Worm (Caenorhabditis elegans): ENCODE measurements around the gene fbxc-15.
A peak's percentile ranks its signal among the peaks of the same experiment; 100 is the strongest.
"Not testable (repeated sequence)": the region's sequence is repeated elsewhere in the genome, so short reads cannot be mapped to it uniquely, and the experiment has no call there.

The fbxc-15 gene

ce11 chrII:973999-974398 is 5.2 kb upstream of the fbxc-15 start, which contains the start of gene fbxc-14:
TSS of gene fbxc-14 (plus strand) at chrII:974299.
- TF ChIP-seq ztf-6 (GFP tag; IDR thresholded peaks at IDR 0.05): no peak
- TF ChIP-seq snpc-1.3 (tag; optimal IDR thresholded peaks at IDR 0.05; ENCODE audit: insufficient read depth): no peak
- TF ChIP-seq nfyb-1 (GFP tag; IDR thresholded peaks at IDR 0.05): no peak
- no peak for TF ChIP-seq dpff-1 (tag; optimal IDR thresholded peaks at IDR 0.05)

ce11 chrII:977130-977529 is 2.1 kb upstream of the fbxc-15 start:
- TF ChIP-seq D2030.7 (GFP tag; IDR thresholded peaks at IDR 0.05) (peak; percentile 53; the same call in 1 of the 2 replicates), mcd-1 (GFP tag; IDR thresholded peaks at IDR 0.05) (peak; percentile 52), rcor-1 (GFP tag; IDR thresholded peaks at IDR 0.05) (peak; percentile 77), hmg-20 (GFP tag; IDR thresholded peaks at IDR 0.05) (0 out of 2 replicates have a peak, but pooled peaks have one; percentile 28), pbrm-1 (GFP tag; IDR thresholded peaks at IDR 0.05) (0 out of 2 replicates have a peak, but pooled peaks have one; percentile 45), egl-44 (GFP tag; IDR thresholded peaks at IDR 0.05) (peak; percentile 37; the same call in 1 of the 2 replicates), dox-1 (GFP tag; IDR thresholded peaks at IDR 0.05) (peak; percentile 60), Y95B8A.8 (GFP tag; IDR thresholded peaks at IDR 0.05) (0 out of 2 replicates have a peak, but pooled peaks have one; percentile 53), ceh-100 (GFP tag; IDR thresholded peaks at IDR 0.05) (0 out of 2 replicates have a peak, but pooled peaks have one; percentile 13), ztf-25 (GFP tag; IDR thresholded peaks at IDR 0.05) (0 out of 2 replicates have a peak, but pooled peaks have one; percentile 13)

- TF ChIP-seq ztf-28 (GFP tag; IDR thresholded peaks at IDR 0.05) (no peak), atf-7 (tag; optimal IDR thresholded peaks at IDR 0.05) (no peak), attf-3 (GFP tag; conservative IDR thresholded peaks at IDR 0.05) (no peak), somi-1 (GFP tag; optimal IDR thresholded peaks at IDR 0.05) (no peak), F57A8.1 (GFP tag; optimal IDR thresholded peaks at IDR 0.05) (no peak), tlf-1 (GFP tag; optimal IDR thresholded peaks at IDR 0.05) (no peak), attf-5 (GFP tag; optimal IDR thresholded peaks at IDR 0.05) (no peak), lin-40 (tag; optimal IDR thresholded peaks at IDR 0.05) (no peak), lin-35 (GFP tag; optimal IDR thresholded peaks at IDR 0.05) (no peak), dox-1 (GFP tag; IDR thresholded peaks at IDR 0.05) (no peak), athp-1 (tag; optimal IDR thresholded peaks at IDR 0.05) (no peak), tbp1 (GFP tag; optimal IDR thresholded peaks at IDR 0.05) (no peak)
Observed at ce11 chrII:982842-983241, 3.6 kb downstream of the fbxc-15 start, which contains the start of gene srh-274. TSS of gene srh-274 (plus strand) at chrII:983142.

DNA sequence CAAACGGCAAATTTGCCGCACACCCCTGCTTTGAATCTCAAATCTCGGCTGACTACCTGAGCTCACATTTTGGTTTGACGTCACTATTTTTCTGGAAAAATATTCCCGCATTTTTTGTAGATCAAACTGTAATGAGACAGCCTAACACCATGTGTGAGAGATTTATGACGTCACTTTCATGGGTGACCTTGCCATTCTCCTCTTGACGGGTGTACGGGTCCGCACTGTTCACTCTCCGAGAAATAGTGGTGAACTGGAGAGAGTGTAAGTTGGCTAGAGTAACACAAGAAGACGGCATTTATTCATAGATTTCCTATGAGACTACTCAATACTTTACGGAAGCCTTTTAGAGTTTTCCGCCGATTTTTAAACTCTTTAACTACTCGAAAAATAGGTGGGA is 6.5 kb downstream of the fbxc-15 start, which contains the start of gene fbxc-40:
fbxc-40 (plus strand) TSS at position 301 of the 400 bp plus-strand sequence.
- not testable (repeated sequence) for TF ChIP-seq F23B12.7 (tag; optimal IDR thresholded peaks at IDR 0.05; ENCODE audit: insufficient read depth); nhr-90 (tag; optimal IDR thresholded peaks at IDR 0.05); ceh-27 (GFP tag; optimal IDR thresholded peaks at IDR 0.05)

ce11 chrII:988437-988836 is 9.2 kb downstream of the fbxc-15 start, which contains the start of gene fbxc-39:
TSS of gene fbxc-39 (plus strand) at chrII:988737.
- TF ChIP-seq cebp-1 (GFP tag; IDR thresholded peaks at IDR 0.05) (no peak), cebp-1 (tag; optimal IDR thresholded peaks at IDR 0.05) (no peak), efl-1 (GFP tag; optimal IDR thresholded peaks at IDR 0.05) (no peak), fkh-3 (tag; optimal IDR thresholded peaks at IDR 0.05) (no peak), lin-26 (GFP tag; IDR thresholded peaks at IDR 0.05) (no peak), ztf-25 (GFP tag; IDR thresholded peaks at IDR 0.05) (no peak), ZK185.1 (tag; optimal IDR thresholded peaks at IDR 0.05; ENCODE audit: poor library complexity, severe bottlenecking) (no peak), zim-3 (tag; optimal IDR thresholded peaks at IDR 0.05) (no peak), ceh-91 (GFP tag; IDR thresholded peaks at IDR 0.05) (no peak), ceh-100 (GFP tag; IDR thresholded peaks at IDR 0.05) (no peak), ztf-18 (tag; optimal IDR thresholded peaks at IDR 0.05) (no peak), lin-35 (GFP tag; optimal IDR thresholded peaks at IDR 0.05) (no peak), sdz-38 (tag; optimal IDR thresholded peaks at IDR 0.05) (no peak), egl-18 (GFP tag; IDR thresholded peaks at IDR 0.05) (no peak)

Data from whole organism, young adult.